Worm (Caenorhabditis elegans): ENCODE data around the gene klf-1.

klf-1 gene

ce11 chrIII:2871817-2872216 is 2.8 kb upstream of the klf-1 start:
- TF ChIP-seq snpc-4 (tag; optimal IDR thresholded peaks at IDR 0.05), result no peak
- no peak for TF ChIP-seq elt-3 (tag; optimal IDR thresholded peaks at IDR 0.05)
- TF ChIP-seq ceh-43 (GFP tag; optimal IDR thresholded peaks at IDR 0.05), result no peak
- no peak for TF ChIP-seq elt-1 (tag; optimal IDR thresholded peaks at IDR 0.05; ENCODE audit: borderline replicate concordance, insufficient read depth)
- TF ChIP-seq drap-1 (GFP tag; optimal IDR thresholded peaks at IDR 0.05), result peak; percentile 19
- TF ChIP-seq M03D4.4 (tag; optimal IDR thresholded peaks at IDR 0.05), result no peak
- TF ChIP-seq ham-2 (GFP tag; optimal IDR thresholded peaks at IDR 0.05), result peak; percentile 21
- no peak for TF ChIP-seq nhr-76 (tag; optimal IDR thresholded peaks at IDR 0.05)
- TF ChIP-seq sptf-1 (tag; optimal IDR thresholded peaks at IDR 0.05), result peak; percentile 34
- peak; percentile 4 for TF ChIP-seq unc-62 (GFP tag; optimal IDR thresholded peaks at IDR 0.05)
- no peak for TF ChIP-seq unc-120 (tag; optimal IDR thresholded peaks at IDR 0.05; ENCODE audit: poor library complexity, severe bottlenecking)
- no peak for TF ChIP-seq tbx-8 (GFP tag; optimal IDR thresholded peaks at IDR 0.05)
- no peak for TF ChIP-seq sem-2 (GFP tag; optimal IDR thresholded peaks at IDR 0.05)
- no peak for TF ChIP-seq nhr-12 (tag; optimal IDR thresholded peaks at IDR 0.05)
- no peak for TF ChIP-seq bed-3 (GFP tag; optimal IDR thresholded peaks at IDR 0.05)
- no peak for TF ChIP-seq nhr-237 (tag; optimal IDR thresholded peaks at IDR 0.05)
- TF ChIP-seq pha-4 (tag; optimal IDR thresholded peaks at IDR 0.05), result peak; percentile 20
- no peak for TF ChIP-seq flh-1 (GFP tag; optimal IDR thresholded peaks at IDR 0.05)
- TF ChIP-seq cnd-1 (tag; optimal IDR thresholded peaks at IDR 0.05), result peak; percentile 7
- peak; percentile 15 for TF ChIP-seq lin-13 (tag; optimal IDR thresholded peaks at IDR 0.05)
- no peak for TF ChIP-seq lsy-2 (tag; optimal IDR thresholded peaks at IDR 0.05)
- no peak for TF ChIP-seq nhr-2 (tag; optimal IDR thresholded peaks at IDR 0.05)
- TF ChIP-seq ztf-11 (tag; optimal IDR thresholded peaks at IDR 0.05), result no peak
- no peak for TF ChIP-seq lin-32 (GFP tag; optimal IDR thresholded peaks at IDR 0.05)
- no peak for TF ChIP-seq unc-39 (tag; optimal IDR thresholded peaks at IDR 0.05)
- no peak for TF ChIP-seq ceh-39 (tag; optimal IDR thresholded peaks at IDR 0.05)
- TF ChIP-seq zip-8 (tag; optimal IDR thresholded peaks at IDR 0.05), result no peak
- no peak for TF ChIP-seq ces-1 (GFP tag; optimal IDR thresholded peaks at IDR 0.05)
- TF ChIP-seq ceh-83 (GFP tag; optimal IDR thresholded peaks at IDR 0.05), result no peak
- no peak for TF ChIP-seq blmp-1 (tag; optimal IDR thresholded peaks at IDR 0.05)
- TF ChIP-seq nhr-28 (tag; optimal IDR thresholded peaks at IDR 0.05), result no peak
- TF ChIP-seq mab-5 (tag; optimal IDR thresholded peaks at IDR 0.05), result no peak
- no peak for TF ChIP-seq hlh-1 (tag; optimal IDR thresholded peaks at IDR 0.05)
- TF ChIP-seq mep-1 (tag; optimal IDR thresholded peaks at IDR 0.05), result no peak
- TF ChIP-seq mls-2 (tag; optimal IDR thresholded peaks at IDR 0.05), result no peak

DNA sequence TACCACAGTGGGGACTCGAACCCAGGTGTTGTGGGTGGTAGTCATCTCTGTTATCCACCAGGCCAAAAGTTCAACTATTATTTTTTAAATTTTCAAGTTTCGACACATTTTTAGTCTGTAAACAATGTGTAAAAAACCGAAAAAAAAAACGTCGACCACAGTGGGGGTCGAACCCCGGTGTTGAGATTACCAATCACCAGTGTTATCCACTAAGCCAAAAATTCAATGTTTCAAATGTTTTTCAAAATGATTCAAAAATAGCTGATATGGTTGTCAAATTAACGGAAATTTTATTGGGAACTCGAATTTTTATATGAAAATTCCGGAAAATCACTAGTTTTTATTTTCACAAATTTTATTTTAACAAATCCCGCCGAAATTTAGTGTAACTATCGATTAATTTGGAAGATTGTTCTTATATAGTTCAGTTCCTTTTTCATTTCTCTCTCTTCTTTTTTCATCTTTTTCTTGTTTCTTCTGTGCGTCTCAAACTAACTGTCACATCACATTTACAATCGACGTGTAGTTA is 1.4 kb upstream of the klf-1 start:
- no peak for TF ChIP-seq ceh-83 (GFP tag; optimal IDR thresholded peaks at IDR 0.05)
- no peak for TF ChIP-seq cnd-1 (tag; optimal IDR thresholded peaks at IDR 0.05)
- TF ChIP-seq drap-1 (GFP tag; optimal IDR thresholded peaks at IDR 0.05), result no peak
- TF ChIP-seq bed-3 (GFP tag; optimal IDR thresholded peaks at IDR 0.05), result no peak
- no peak for TF ChIP-seq unc-120 (tag; optimal IDR thresholded peaks at IDR 0.05; ENCODE audit: poor library complexity, severe bottlenecking)
- TF ChIP-seq nhr-76 (tag; optimal IDR thresholded peaks at IDR 0.05), result no peak
- TF ChIP-seq pha-4 (tag; optimal IDR thresholded peaks at IDR 0.05), result no peak
- TF ChIP-seq sptf-1 (tag; optimal IDR thresholded peaks at IDR 0.05), result no peak
- no peak for TF ChIP-seq mls-2 (tag; optimal IDR thresholded peaks at IDR 0.05)
- no peak for TF ChIP-seq zip-8 (tag; optimal IDR thresholded peaks at IDR 0.05)
- no peak for TF ChIP-seq M03D4.4 (tag; optimal IDR thresholded peaks at IDR 0.05)
- no peak for TF ChIP-seq mep-1 (tag; optimal IDR thresholded peaks at IDR 0.05)
- TF ChIP-seq ham-2 (GFP tag; optimal IDR thresholded peaks at IDR 0.05), result no peak
- no peak for TF ChIP-seq ceh-39 (tag; optimal IDR thresholded peaks at IDR 0.05)
- TF ChIP-seq flh-1 (GFP tag; optimal IDR thresholded peaks at IDR 0.05), result no peak
- TF ChIP-seq elt-3 (tag; optimal IDR thresholded peaks at IDR 0.05), result no peak

ce11 chrIII:2875946-2876345 is 1.3 kb downstream of the klf-1 start:
- peak; percentile 53 for TF ChIP-seq blmp-1 (tag; optimal IDR thresholded peaks at IDR 0.05)
- TF ChIP-seq elt-3 (tag; optimal IDR thresholded peaks at IDR 0.05), result peak; percentile 72
- TF ChIP-seq mep-1 (tag; optimal IDR thresholded peaks at IDR 0.05), result no peak

DNA sequence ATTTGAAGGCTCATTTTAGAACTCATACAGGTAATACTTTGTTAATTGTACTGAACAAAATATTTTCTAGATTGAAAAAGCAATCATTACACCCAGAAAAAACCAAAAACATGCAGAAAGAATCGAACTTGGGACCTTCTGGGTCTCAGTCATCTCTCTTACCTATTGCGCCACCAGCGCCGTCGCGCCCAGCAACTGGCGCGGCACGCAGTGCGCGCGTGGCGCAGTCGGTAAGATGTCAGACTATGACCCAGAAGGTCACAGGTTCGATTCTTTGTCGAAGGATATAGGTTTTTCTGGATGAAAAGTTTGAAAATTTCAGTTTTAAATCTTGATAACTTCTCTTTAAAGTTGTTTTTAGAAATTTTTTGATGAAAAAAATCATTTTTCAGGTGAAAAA is 5.1 kb downstream of the klf-1 start:
- TF ChIP-seq flh-1 (GFP tag; optimal IDR thresholded peaks at IDR 0.05) (no peak), ztf-11 (tag; optimal IDR thresholded peaks at IDR 0.05) (no peak), unc-62 (GFP tag; optimal IDR thresholded peaks at IDR 0.05) (no peak), bed-3 (GFP tag; optimal IDR thresholded peaks at IDR 0.05) (no peak)

Measured in whole organism, mixed stage, embryonic.